Worm (Caenorhabditis elegans): ENCODE measurements around the gene Y17D7C.1.
"Not testable (repeated sequence)": the region's sequence is repeated elsewhere in the genome, so short reads cannot be mapped to it uniquely, and the experiment has no call there.

Gene Y17D7C.1

ce11 chrV:18753036-18753435, 46.7 kb downstream of the Y17D7C.1 start, which contains the start of gene F11D11.6:
F11D11.6 (minus strand) TSS chrV:18753136.
- no peak for TF ChIP-seq rnt-1 (tag; optimal IDR thresholded peaks at IDR 0.05)

ce11 chrV:18754328-18754727, 48.0 kb downstream of the Y17D7C.1 start, which contains the start of gene clec-254:
clec-254 (minus strand) TSS chrV:18754428.
- TF ChIP-seq ref-2 (tag; optimal IDR thresholded peaks at IDR 0.05); unc-55 (GFP tag; optimal IDR thresholded peaks at IDR 0.05); ama-1 (optimal IDR thresholded peaks at IDR 0.05): not testable (repeated sequence)
